Worm (Caenorhabditis elegans): ENCODE data around the gene nhr-76.

Gene nhr-76

ce11 chrIV:631869-632268, 4.5 kb downstream of the nhr-76 start:
- TF ChIP-seq C34F6.9 (tag; optimal IDR thresholded peaks at IDR 0.05): no peak
- no peak for TF ChIP-seq nhr-12 (tag; optimal IDR thresholded peaks at IDR 0.05)
- TF ChIP-seq nhr-25 (tag; optimal IDR thresholded peaks at IDR 0.05): no peak

ce11 chrIV:633565-633964, 6.2 kb downstream of the nhr-76 start:
- TF ChIP-seq mbf-1 (tag; optimal IDR thresholded peaks at IDR 0.05): no peak
- no peak for TF ChIP-seq peb-1 (tag; optimal IDR thresholded peaks at IDR 0.05)
- no peak for TF ChIP-seq gmeb-1 (tag; optimal IDR thresholded peaks at IDR 0.05)
- no peak for TF ChIP-seq C34F6.9 (tag; optimal IDR thresholded peaks at IDR 0.05)
- TF ChIP-seq skn-1 (tag; optimal IDR thresholded peaks at IDR 0.05): no peak
- no peak for TF ChIP-seq sem-4 (tag; optimal IDR thresholded peaks at IDR 0.05)
- no peak for TF ChIP-seq lin-11 (tag; optimal IDR thresholded peaks at IDR 0.05)
- TF ChIP-seq Y55F3AM.14 (GFP tag; optimal IDR thresholded peaks at IDR 0.05): no peak
- TF ChIP-seq ZK546.5 (tag; optimal IDR thresholded peaks at IDR 0.05): no peak
- TF ChIP-seq unc-55 (GFP tag; optimal IDR thresholded peaks at IDR 0.05): no peak
- no peak for TF ChIP-seq mdl-1 (tag; optimal IDR thresholded peaks at IDR 0.05)
- TF ChIP-seq alr-1 (tag; optimal IDR thresholded peaks at IDR 0.05): no peak
- TF ChIP-seq sma-3 (GFP tag; optimal IDR thresholded peaks at IDR 0.05): no peak
- no peak for TF ChIP-seq nhr-237 (tag; optimal IDR thresholded peaks at IDR 0.05)
- no peak for TF ChIP-seq lsy-2 (tag; optimal IDR thresholded peaks at IDR 0.05)

DNA sequence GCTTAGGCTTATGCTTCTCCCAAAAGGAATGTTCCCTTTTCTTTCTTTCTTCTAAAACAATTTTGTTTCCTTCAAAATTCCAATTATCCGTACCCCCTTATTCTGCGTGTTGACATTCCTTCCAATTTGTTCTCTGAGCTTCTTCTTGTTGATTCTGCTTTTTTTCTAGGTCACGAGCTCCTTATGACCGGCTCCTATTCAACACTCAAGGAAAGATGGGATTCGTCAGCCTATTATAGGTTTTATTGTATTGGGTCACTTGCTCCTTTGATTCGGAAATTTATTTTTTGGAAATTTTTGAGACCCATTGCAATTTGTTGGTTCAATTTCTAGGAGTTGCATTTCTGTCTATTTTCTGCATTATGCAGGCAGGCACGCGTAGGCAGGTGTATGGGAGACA, 11.8 kb downstream of the nhr-76 start:
- no peak for TF ChIP-seq nhr-12 (tag; optimal IDR thresholded peaks at IDR 0.05)
- TF ChIP-seq mbf-1 (tag; optimal IDR thresholded peaks at IDR 0.05): no peak
- no peak for TF ChIP-seq sem-4 (tag; optimal IDR thresholded peaks at IDR 0.05)
- TF ChIP-seq C34F6.9 (tag; optimal IDR thresholded peaks at IDR 0.05): no peak
- no peak for TF ChIP-seq zag-1 (tag; optimal IDR thresholded peaks at IDR 0.05)
- no peak for TF ChIP-seq ceh-82 (tag; optimal IDR thresholded peaks at IDR 0.05)
- TF ChIP-seq nhr-77 (tag; optimal IDR thresholded peaks at IDR 0.05): no peak

DNA sequence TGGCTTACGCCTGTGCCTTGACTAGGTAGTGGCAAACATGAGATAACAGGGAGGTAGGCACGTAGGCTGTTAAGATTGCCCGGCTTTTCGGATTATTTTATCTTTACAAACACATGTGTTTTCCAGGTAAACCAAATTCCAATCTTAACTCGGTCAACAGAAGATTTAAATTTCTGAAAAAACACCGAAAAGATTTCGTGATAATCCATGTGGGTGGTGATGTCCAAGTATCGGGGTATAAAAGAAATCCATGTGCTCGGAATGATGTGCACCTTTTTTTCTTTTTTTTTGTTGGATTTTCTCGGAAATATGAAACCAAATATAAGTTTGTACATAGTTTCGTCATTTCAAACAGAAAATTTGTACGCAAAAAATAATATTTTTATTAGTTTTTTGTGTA, 16.1 kb downstream of the nhr-76 start:
- TF ChIP-seq nhr-23 (tag; optimal IDR thresholded peaks at IDR 0.05) (no peak), unc-62 (GFP tag; optimal IDR thresholded peaks at IDR 0.05) (no peak), sem-4 (tag; optimal IDR thresholded peaks at IDR 0.05) (no peak), sma-9 (GFP tag; optimal IDR thresholded peaks at IDR 0.05) (no peak), sma-9 (tag; optimal IDR thresholded peaks at IDR 0.05) (no peak), nhr-11 (tag; optimal IDR thresholded peaks at IDR 0.05) (no peak), aly-2 (tag; optimal IDR thresholded peaks at IDR 0.05) (no peak), nhr-129 (tag; optimal IDR thresholded peaks at IDR 0.05) (no peak), elt-1 (tag; optimal IDR thresholded peaks at IDR 0.05) (no peak), nhr-10 (tag; optimal IDR thresholded peaks at IDR 0.05) (no peak), R02D3.7 (tag; optimal IDR thresholded peaks at IDR 0.05) (no peak), fos-1 (tag; optimal IDR thresholded peaks at IDR 0.05) (no peak), egl-27 (tag; optimal IDR thresholded peaks at IDR 0.05) (no peak), ztf-4 (tag; optimal IDR thresholded peaks at IDR 0.05) (no peak), unc-39 (tag; optimal IDR thresholded peaks at IDR 0.05) (no peak)

DNA sequence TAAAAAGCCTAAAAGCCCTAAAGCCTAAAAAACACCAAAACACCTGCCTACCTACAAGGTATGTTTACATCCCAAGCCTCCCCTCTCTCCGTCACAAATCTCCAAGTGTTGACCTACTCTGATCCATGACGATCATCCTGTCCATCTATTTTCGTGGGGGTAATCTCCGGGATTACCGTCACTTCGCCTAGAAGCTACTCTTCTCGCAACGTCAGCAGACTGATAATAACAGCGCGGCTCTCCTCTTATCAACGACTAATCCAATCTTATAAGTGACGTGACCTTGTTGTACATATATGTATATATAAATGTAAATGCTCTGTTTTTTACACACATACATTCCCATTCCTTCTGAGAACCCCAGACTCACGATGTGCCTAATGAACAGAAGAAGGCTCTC, 21.0 kb downstream of the nhr-76 start:
- no peak for TF ChIP-seq elt-3 (tag; optimal IDR thresholded peaks at IDR 0.05)
- TF ChIP-seq Y55F3AM.14 (GFP tag; optimal IDR thresholded peaks at IDR 0.05): no peak
- no peak for TF ChIP-seq lsy-2 (tag; optimal IDR thresholded peaks at IDR 0.05)
- no peak for TF ChIP-seq lin-39 (tag; optimal IDR thresholded peaks at IDR 0.05)
- TF ChIP-seq gmeb-1 (tag; optimal IDR thresholded peaks at IDR 0.05): no peak
- TF ChIP-seq sma-9 (GFP tag; optimal IDR thresholded peaks at IDR 0.05): no peak
- TF ChIP-seq sma-9 (tag; optimal IDR thresholded peaks at IDR 0.05): no peak
- TF ChIP-seq zag-1 (tag; optimal IDR thresholded peaks at IDR 0.05): no peak
- no peak for TF ChIP-seq ceh-16 (tag; optimal IDR thresholded peaks at IDR 0.05)
- no peak for TF ChIP-seq mdl-1 (tag; optimal IDR thresholded peaks at IDR 0.05)
- TF ChIP-seq ztf-11 (tag; optimal IDR thresholded peaks at IDR 0.05): no peak
- TF ChIP-seq nhr-77 (tag; optimal IDR thresholded peaks at IDR 0.05): no peak
- TF ChIP-seq nhr-23 (tag; optimal IDR thresholded peaks at IDR 0.05): no peak
- TF ChIP-seq nhr-129 (tag; optimal IDR thresholded peaks at IDR 0.05): no peak
- no peak for TF ChIP-seq aly-2 (tag; optimal IDR thresholded peaks at IDR 0.05)
